Fruit fly (Drosophila melanogaster) whole organism, embryonic: Measurements from ENCODE around the gene CG15773.

ENCODE experiments used
- Atf-2 ChIP-seq: fragments of 200-800 bp; sonication (Bioruptor generic); optimal IDR thresholded peaks from 2 replicates; lab custom pipeline; 2016; ENCODE audit warnings: missing biosample characterization, missing genetic modification characterization
- CG11398 ChIP-seq: fragments of 200-800 bp; sonication (Bioruptor generic); optimal IDR thresholded peaks from 2 replicates; lab custom pipeline; 2016; ENCODE audit warnings: missing biosample characterization, missing genetic modification characterization
- CG11456 ChIP-seq: fragments of 200-800 bp; sonication (Bioruptor generic); IDR thresholded peaks from 3 replicates; pipeline ENCODE4 v1.3.6; 2022; ENCODE audit warnings: missing biosample characterization, missing genetic modification characterization
- CG13287 ChIP-seq: fragments of 200-800 bp; sonication (Bioruptor generic); IDR thresholded peaks from 2 replicates; pipeline ENCODE4 v1.3.6; 2022; ENCODE audit warnings: missing biosample characterization, missing genetic modification characterization; ENCODE audit not compliant: partially characterized antibody
- CG13424 ChIP-seq: fragments of 200-800 bp; sonication (Bioruptor generic); optimal IDR thresholded peaks from 2 replicates; lab custom pipeline; 2019; ENCODE audit warnings: missing biosample characterization, mild to moderate bottlenecking, missing genetic modification characterization, moderate library complexity
- CG14050 ChIP-seq: fragments of 200-800 bp; sonication (Bioruptor generic); IDR thresholded peaks from 3 replicates; pipeline ENCODE4 v1.3.6; 2022; ENCODE audit warnings: missing biosample characterization, missing genetic modification characterization
- CG15269 ChIP-seq: fragments of 200-800 bp; sonication (Bioruptor generic); optimal IDR thresholded peaks from 2 replicates; lab custom pipeline; 2018; ENCODE audit warnings: missing biosample characterization, mild to moderate bottlenecking, missing genetic modification characterization, moderate library complexity
- CG16779 ChIP-seq: fragments of 200-800 bp; sonication (Bioruptor generic); IDR thresholded peaks from 2 replicates; pipeline ENCODE4 v1.3.6; 2022; ENCODE audit warnings: missing biosample characterization, missing genetic modification characterization
- CG18011 ChIP-seq: fragments of 200-800 bp; sonication (Bioruptor generic); optimal IDR thresholded peaks from 2 replicates; lab custom pipeline; 2017; ENCODE audit warnings: missing biosample characterization, missing genetic modification characterization, mild to moderate bottlenecking, moderate library complexity, missing genotype
- CG2129 ChIP-seq: fragments of 200-800 bp; sonication (Bioruptor generic); IDR thresholded peaks from 2 replicates; pipeline ENCODE4 v1.3.6; 2022; ENCODE audit warnings: missing biosample characterization, missing genetic modification characterization; ENCODE audit not compliant: partially characterized antibody
- CG42726 ChIP-seq: fragments of 200-800 bp; sonication (Bioruptor generic); IDR thresholded peaks from 2 replicates; pipeline ENCODE4 v1.3.6; 2022; ENCODE audit warnings: missing biosample characterization, missing genetic modification characterization; ENCODE audit not compliant: partially characterized antibody
- CG4328 ChIP-seq: fragments of 200-800 bp; sonication (Bioruptor generic); optimal IDR thresholded peaks from 3 replicates; lab custom pipeline; 2017; ENCODE audit warnings: missing biosample characterization, missing genetic modification reagents, missing genetic modification characterization
- CG43689 ChIP-seq: fragments of 200-800 bp; sonication (Bioruptor generic); IDR thresholded peaks from 2 replicates; pipeline ENCODE4 v1.3.6; 2022; ENCODE audit warnings: missing biosample characterization, missing genetic modification characterization
- CG4707 ChIP-seq: fragments of 200-800 bp; sonication (Bioruptor generic); optimal IDR thresholded peaks from 2 replicates; lab custom pipeline; 2018; ENCODE audit warnings: missing biosample characterization, mild to moderate bottlenecking, missing genetic modification characterization, moderate library complexity
- CG6683 ChIP-seq: fragments of 200-800 bp; sonication (Bioruptor generic); optimal IDR thresholded peaks from 2 replicates; lab custom pipeline; 2017; ENCODE audit warnings: missing biosample characterization, mild to moderate bottlenecking, missing genetic modification characterization, missing genetic modification reagents
- CG6791 ChIP-seq: fragments of 200-800 bp; sonication (Bioruptor generic); IDR thresholded peaks from 3 replicates; pipeline ENCODE4 v1.3.6; 2022; ENCODE audit warnings: missing biosample characterization, missing genetic modification characterization; ENCODE audit not compliant: partially characterized antibody
- CG7786 ChIP-seq: fragments of 200-800 bp; sonication (Bioruptor generic); optimal IDR thresholded peaks from 2 replicates; lab custom pipeline; 2016; ENCODE audit warnings: missing biosample characterization, missing genetic modification characterization
- CG8924 ChIP-seq: fragments of 200-800 bp; optimal IDR thresholded peaks from 3 replicates; lab custom pipeline; 2019; ENCODE audit warnings: missing biosample characterization, mild to moderate bottlenecking, missing genetic modification characterization, moderate library complexity
- CG9876 ChIP-seq: fragments of 200-800 bp; sonication (Bioruptor generic); optimal IDR thresholded peaks from 2 replicates; lab custom pipeline; 2016; ENCODE audit warnings: missing biosample characterization, missing genetic modification characterization
- Doc2 ChIP-seq: fragments of 200-800 bp; sonication (Bioruptor generic); IDR thresholded peaks from 2 replicates; pipeline ENCODE4 v1.3.6; 2022; ENCODE audit warnings: missing biosample characterization, missing genetic modification characterization
- Ets65A ChIP-seq: fragments of 200-800 bp; sonication (Bioruptor generic); peaks from one replicate; lab custom pipeline; 2016; ENCODE audit warnings: missing biosample characterization, missing genetic modification characterization
- Fer1 ChIP-seq: fragments of 200-800 bp; sonication (Bioruptor generic); optimal IDR thresholded peaks from 2 replicates; lab custom pipeline; 2017; ENCODE audit warnings: missing biosample characterization, mild to moderate bottlenecking, missing genetic modification characterization
- HLHmδ ChIP-seq: fragments of 200-800 bp; sonication (Bioruptor generic); optimal IDR thresholded peaks from 2 replicates; lab custom pipeline; 2018; ENCODE audit warnings: missing biosample characterization, mild to moderate bottlenecking, missing genetic modification characterization, moderate library complexity
- Hr3 ChIP-seq: fragments of 200-800 bp; sonication (Bioruptor generic); optimal IDR thresholded peaks from 3 replicates; lab custom pipeline; 2016; ENCODE audit warnings: missing biosample characterization, missing genetic modification characterization
- Jarid2 ChIP-seq: fragments of 200-800 bp; sonication (Bioruptor generic); optimal IDR thresholded peaks from 3 replicates; lab custom pipeline; 2017; ENCODE audit warnings: mild to moderate bottlenecking, missing biosample characterization, missing genetic modification reagents, missing genetic modification characterization
- Max ChIP-seq: fragments of 200-800 bp; sonication (Bioruptor generic); optimal IDR thresholded peaks from 2 replicates; lab custom pipeline; 2016; ENCODE audit warnings: missing biosample characterization, mild to moderate bottlenecking, missing genetic modification characterization
- Optix ChIP-seq: fragments of 200-800 bp; sonication (Bioruptor generic); IDR thresholded peaks from 3 replicates; pipeline ENCODE4 v1.3.6; 2022; ENCODE audit warnings: missing biosample characterization, missing genetic modification characterization
- Ptx1 ChIP-seq: fragments of 200-800 bp; sonication (Bioruptor generic); IDR thresholded peaks from 2 replicates; pipeline ENCODE4 v1.3.6; 2022; ENCODE audit warnings: missing biosample characterization, missing genetic modification characterization
- Sox100B ChIP-seq: fragments of 200-800 bp; sonication (Bioruptor generic); optimal IDR thresholded peaks from 3 replicates; lab custom pipeline; 2018; ENCODE audit warnings: missing biosample characterization, mild to moderate bottlenecking, missing genetic modification characterization
- Spps ChIP-seq: fragments of 200-800 bp; sonication (Bioruptor generic); optimal IDR thresholded peaks from 2 replicates; lab custom pipeline; 2018; ENCODE audit warnings: missing biosample characterization, mild to moderate bottlenecking, missing genetic modification characterization
- ac ChIP-seq: fragments of 200-800 bp; sonication (Bioruptor generic); optimal IDR thresholded peaks from 3 replicates; lab custom pipeline; 2017; ENCODE audit warnings: missing biosample characterization, mild to moderate bottlenecking, missing genetic modification characterization
- ara ChIP-seq: fragments of 200-800 bp; sonication (Bioruptor generic); IDR thresholded peaks from 2 replicates; pipeline ENCODE4 v1.3.6; 2022; ENCODE audit warnings: missing biosample characterization, missing genetic modification characterization
- ash1 ChIP-seq: fragments of 200-800 bp; sonication (Bioruptor generic); optimal IDR thresholded peaks from 2 replicates; lab custom pipeline; 2018; ENCODE audit warnings: missing biosample characterization, mild to moderate bottlenecking, missing genetic modification characterization
- bowl ChIP-seq: fragments of 200-800 bp; sonication (Bioruptor generic); IDR thresholded peaks from 2 replicates; pipeline ENCODE4 v1.3.6; 2022; ENCODE audit warnings: missing biosample characterization, missing genetic modification characterization
- btn ChIP-seq: fragments of 200-800 bp; sonication (Bioruptor generic); optimal IDR thresholded peaks from 2 replicates; lab custom pipeline; 2016; ENCODE audit warnings: missing biosample characterization, missing genetic modification characterization
- dimm ChIP-seq: fragments of 200-800 bp; sonication (Bioruptor generic); IDR thresholded peaks from 2 replicates; pipeline ENCODE4 v1.3.6; 2022; ENCODE audit warnings: missing biosample characterization, missing genetic modification characterization
- gcm ChIP-seq: fragments of 200-800 bp; sonication (Bioruptor generic); optimal IDR thresholded peaks from 2 replicates; lab custom pipeline; 2019; ENCODE audit warnings: missing biosample characterization, mild to moderate bottlenecking, missing genetic modification characterization, moderate library complexity
- gt ChIP-seq: fragments of 200-800 bp; sonication (Bioruptor generic); IDR thresholded peaks from 2 replicates; pipeline ENCODE4 v1.3.6; 2022; ENCODE audit warnings: missing biosample characterization, missing genetic modification characterization
- lab ChIP-seq: fragments of 200-800 bp; sonication (Bioruptor generic); optimal IDR thresholded peaks from 3 replicates; lab custom pipeline; 2017; ENCODE audit warnings: missing biosample characterization, missing genetic modification characterization, mild to moderate bottlenecking, moderate library complexity, missing genetic modification reagents
- nau ChIP-seq: fragments of 200-800 bp; sonication (Bioruptor generic); optimal IDR thresholded peaks from 3 replicates; lab custom pipeline; 2017; ENCODE audit warnings: missing biosample characterization, mild to moderate bottlenecking, missing genetic modification characterization, missing genetic modification reagents
- nerfin-1 ChIP-seq: fragments of 200-800 bp; sonication (Bioruptor generic); optimal IDR thresholded peaks from 3 replicates; lab custom pipeline; 2019; ENCODE audit warnings: missing biosample characterization, mild to moderate bottlenecking, missing genetic modification characterization, moderate library complexity
- pita ChIP-seq: fragments of 200-800 bp; sonication (Bioruptor generic); optimal IDR thresholded peaks from 2 replicates; lab custom pipeline; 2017; ENCODE audit warnings: missing biosample characterization, mild to moderate bottlenecking, missing genetic modification characterization
- scrt ChIP-seq: fragments of 200-800 bp; sonication (Bioruptor generic); optimal IDR thresholded peaks from 2 replicates; lab custom pipeline; 2018; ENCODE audit warnings: missing biosample characterization, mild to moderate bottlenecking, missing genetic modification characterization, moderate library complexity
- sens ChIP-seq: fragments of 200-800 bp; sonication (Bioruptor generic); peaks from one replicate; lab custom pipeline; 2016; ENCODE audit warnings: missing biosample characterization, missing genetic modification characterization
- sens-2 ChIP-seq: fragments of 200-800 bp; sonication (Bioruptor generic); IDR thresholded peaks from 2 replicates; pipeline ENCODE4 v1.3.6; 2022; ENCODE audit warnings: missing biosample characterization, missing genetic modification characterization
- slp2 ChIP-seq: fragments of 200-800 bp; sonication (Bioruptor generic); optimal IDR thresholded peaks from 2 replicates; lab custom pipeline; 2016; ENCODE audit warnings: missing biosample characterization, missing genetic modification characterization
- vnd ChIP-seq: fragments of 200-800 bp; sonication (Bioruptor generic); IDR thresholded peaks from 3 replicates; pipeline ENCODE4 v1.3.6; 2022; ENCODE audit warnings: missing biosample characterization, missing genetic modification characterization; ENCODE audit not compliant: partially characterized antibody
- zf30C ChIP-seq: fragments of 200-800 bp; sonication (Bioruptor generic); optimal IDR thresholded peaks from 3 replicates; lab custom pipeline; 2018; ENCODE audit warnings: missing biosample characterization, mild to moderate bottlenecking, missing genetic modification characterization

The CG15773 gene

dm6 chrX:5764001-5764892 lies 31.7 kb downstream of the CG15773 start, which contains the start of the genes MAPk-Ak2 and CG42699 (continued):
- TF ChIP-seq pita (GFP tag; lab: Kevin White, UChicago) (no peak), CG13287 (GFP tag; lab: Robert Waterston, UW) (peak; percentile 60), CG2129 (GFP tag; lab: Robert Waterston, UW) (peak; percentile 24; the same call in 1 of the 2 replicates), gcm (GFP tag; lab: Kevin White, UChicago) (peak; percentile 75), sens-2 (GFP tag; lab: Robert Waterston, UW) (0 out of 2 replicates have a peak, but pooled peaks have one; percentile 37), zf30C (GFP tag; lab: Kevin White, UChicago) (no peak), gt (no peak), vnd (GFP tag; lab: Robert Waterston, UW) (peak; percentile 60), CG8924 (tag; lab: Kevin White, UChicago) (peak; percentile 60), CG16779 (GFP tag; lab: Robert Waterston, UW) (peak; percentile 36; the same call in 1 of the 2 replicates), dimm (no peak), slp2 (GFP tag; lab: Kevin White, UChicago) (peak; percentile 56), nerfin-1 (tag; lab: Kevin White, UChicago) (peak; percentile 94), Max (GFP tag; lab: Kevin White, UChicago) (peak; percentile 71), ac (GFP tag; lab: Kevin White, UChicago) (peak; percentile 71), CG11398 (GFP tag; lab: Kevin White, UChicago) (peak; percentile 88), btn (GFP tag; lab: Kevin White, UChicago) (peak; percentile 64), CG18011 (GFP tag; lab: Kevin White, UChicago) (peak; percentile 29), CG42726 (GFP tag; lab: Robert Waterston, UW) (no peak), CG9876 (GFP tag; lab: Kevin White, UChicago) (peak; percentile 65), Ets65A (GFP tag; lab: Kevin White, UChicago) (peak; percentile 55), CG11456 (GFP tag; lab: Robert Waterston, UW) (peak; percentile 70; the same call in 2 of the 3 replicates), Fer1 (GFP tag; lab: Kevin White, UChicago) (peak; percentile 85), Doc2 (GFP tag; lab: Robert Waterston, UW) (no peak), Jarid2 (peak; percentile 82), sens (GFP tag; lab: Kevin White, UChicago) (peak; percentile 94), Ptx1 (GFP tag; lab: Robert Waterston, UW) (peak; percentile 27; the same call in 1 of the 2 replicates), ash1 (GFP tag; lab: Kevin White, UChicago) (peak; percentile 84), CG4328 (GFP tag; lab: Kevin White, UChicago) (peak; percentile 89), CG15269 (tag; lab: Kevin White, UChicago) (peak; percentile 75), CG13424 (peak; percentile 71), Sox100B (GFP tag; lab: Kevin White, UChicago) (peak; percentile 88), ara (GFP tag; lab: Robert Waterston, UW) (peak; percentile 71), nau (GFP tag; lab: Kevin White, UChicago) (peak; percentile 90), CG6683 (GFP tag; lab: Kevin White, UChicago) (peak; percentile 70), HLHmδ (GFP tag; lab: Kevin White, UChicago) (peak; percentile 38), Hr3 (peak; percentile 28), CG43689 (GFP tag; lab: Robert Waterston, UW) (peak; percentile 54), CG4707 (GFP tag; lab: Kevin White, UChicago) (peak; percentile 91), bowl (GFP tag; lab: Robert Waterston, UW) (0 out of 2 replicates have a peak, but pooled peaks have one; percentile 37), lab (GFP tag; lab: Kevin White, UChicago) (peak; percentile 92), CG14050 (GFP tag; lab: Robert Waterston, UW) (no peak), scrt (GFP tag; lab: Kevin White, UChicago) (peak; percentile 69), CG6791 (GFP tag; lab: Robert Waterston, UW) (peak; percentile 79), Atf-2 (GFP tag; lab: Kevin White, UChicago) (peak; percentile 74), CG7786 (GFP tag; lab: Kevin White, UChicago) (peak; percentile 56), Optix (GFP tag; lab: Robert Waterston, UW) (no peak; the same call in 2 of the 3 replicates), Spps (peak; percentile 51)
